Fruit fly (Drosophila melanogaster) whole organism, larva: ENCODE data around the gene Fdx1.

Experiments used
- noc ChIP-seq: fragments of 200-800 bp; sonication (Bioruptor generic); optimal IDR thresholded peaks from 3 replicates; lab custom pipeline; 2019; ENCODE audit warnings: missing biosample characterization, mild to moderate bottlenecking, missing genetic modification characterization, moderate library complexity

The Fdx1 gene

dm6 chr3L:9345157-9345556 is 25.9 kb downstream of the Fdx1 start:
- TF ChIP-seq noc (tag; lab: Kevin White, UChicago) = no peak

- no peak for TF ChIP-seq noc (tag; lab: Kevin White, UChicago)
Observed at dm6 chr3L:9343963-9344362, 27.1 kb downstream of the Fdx1 start.

DNA sequence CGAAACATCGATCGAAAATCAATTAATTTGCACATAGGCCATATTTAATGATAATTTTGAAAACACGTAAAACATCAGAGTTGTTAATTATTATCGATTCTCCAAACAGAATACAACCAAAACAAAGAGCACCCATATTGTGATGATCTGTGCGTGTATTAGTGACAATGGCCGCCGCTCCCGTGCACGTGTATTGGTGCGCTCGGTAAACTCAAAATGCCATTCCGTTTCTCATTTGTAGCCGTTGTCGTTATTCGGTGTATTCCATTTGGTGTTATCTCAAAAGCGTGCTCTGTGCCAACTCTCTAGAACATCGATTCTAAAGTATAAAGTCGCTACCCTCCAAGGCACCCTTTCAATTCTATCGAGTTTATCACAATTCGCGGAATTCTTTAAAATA is 30.2 kb downstream of the Fdx1 start:
- TF ChIP-seq noc (tag; lab: Kevin White, UChicago) = no peak

DNA sequence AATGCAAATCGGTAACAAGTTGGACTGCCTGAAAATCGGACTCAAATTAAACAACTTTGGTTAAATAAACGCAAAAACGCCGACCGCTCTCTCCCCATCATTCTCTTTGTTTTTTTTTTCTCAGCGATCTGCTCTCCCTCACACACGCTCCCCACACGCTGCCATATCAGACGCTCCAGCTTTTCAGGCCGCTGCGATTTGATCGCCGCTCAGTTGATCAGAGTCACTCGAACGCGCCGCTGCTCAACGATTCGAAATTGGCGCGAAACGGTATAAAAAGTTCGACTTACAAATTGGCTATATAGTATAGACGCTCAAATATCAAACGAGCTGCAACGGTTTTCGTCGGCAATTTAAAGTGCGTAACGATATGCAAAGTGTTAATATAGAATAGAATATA is 30.8 kb downstream of the Fdx1 start:
- no peak for TF ChIP-seq noc (tag; lab: Kevin White, UChicago)

- TF ChIP-seq noc (tag; lab: Kevin White, UChicago) = peak; percentile 70
Observed at dm6 chr3L:9339021-9339420, 32.0 kb downstream of the Fdx1 start.

- no peak for TF ChIP-seq noc (tag; lab: Kevin White, UChicago)
Observed at dm6 chr3L:9338510-9338909, 32.5 kb downstream of the Fdx1 start, which contains the start of gene PGRP-LC. TSS of gene PGRP-LC (plus strand) at chr3L:9338810.

- TF ChIP-seq noc (tag; lab: Kevin White, UChicago) = no peak
Observed at dm6 chr3L:9337942-9338468, 33.0 kb downstream of the Fdx1 start.

dm6 chr3L:9335711-9336110 is 35.3 kb downstream of the Fdx1 start:
- peak; percentile 24 for TF ChIP-seq noc (tag; lab: Kevin White, UChicago)

dm6 chr3L:9333745-9334382 is 37.2 kb downstream of the Fdx1 start, which contains the start of gene PGRP-LA:
TSS of gene PGRP-LA (plus strand) at chr3L:9334332.
- no peak for TF ChIP-seq noc (tag; lab: Kevin White, UChicago)
